Worm (Caenorhabditis elegans) whole organism, late embryonic: ENCODE data around the gene natb-1.

Source experiments
- C08G9.2 ChIP-seq: sonication (generic microtip); optimal IDR thresholded peaks from 2 replicates; lab custom pipeline; 2016; ENCODE audit warnings: mild to moderate bottlenecking, missing genetic modification characterization, moderate library complexity, missing compliant biosample characterization
- ama-1 ChIP-seq: fragments of 150-350 bp; optimal IDR thresholded peaks from 2 replicates; lab custom pipeline; 2014
- ceh-34 ChIP-seq: sonication (generic microtip); optimal IDR thresholded peaks from 2 replicates; lab custom pipeline; 2016; ENCODE audit warnings: mild to moderate bottlenecking, missing genetic modification characterization, missing compliant biosample characterization
- elt-4 ChIP-seq: sonication (generic microtip); optimal IDR thresholded peaks from 2 replicates; lab custom pipeline; 2016; ENCODE audit warnings: missing genetic modification characterization, missing compliant biosample characterization
- fkh-10 ChIP-seq: fragments of 150-350 bp; optimal IDR thresholded peaks from 2 replicates; lab custom pipeline; 2014; ENCODE audit warnings: missing biosample characterization, missing genetic modification reagents, missing genetic modification characterization
- hlh-30 ChIP-seq: sonication (generic microtip); optimal IDR thresholded peaks from 2 replicates; lab custom pipeline; 2017; ENCODE audit warnings: antibody characterized with exemption, missing genetic modification characterization, missing compliant biosample characterization; ENCODE audit not compliant: insufficient read depth
- nfya-1 ChIP-seq: sonication (generic microtip); optimal IDR thresholded peaks from 2 replicates; lab custom pipeline; 2017; ENCODE audit warnings: missing genetic modification characterization, mild to moderate bottlenecking, missing compliant biosample characterization, antibody characterized with exemption, moderate library complexity
- nhr-11 ChIP-seq: fragments of 150-350 bp; optimal IDR thresholded peaks from 2 replicates; lab custom pipeline; 2014; ENCODE audit warnings: missing biosample characterization, missing genetic modification characterization
- rnt-1 ChIP-seq: sonication (generic microtip); optimal IDR thresholded peaks from 2 replicates; lab custom pipeline; 2016; ENCODE audit warnings: missing genetic modification characterization, missing compliant biosample characterization
- tbx-2 ChIP-seq: sonication (generic microtip); optimal IDR thresholded peaks from 2 replicates; lab custom pipeline; 2016; ENCODE audit warnings: missing genetic modification characterization, missing compliant biosample characterization
- unc-55 ChIP-seq: sonication (generic microtip); optimal IDR thresholded peaks from 2 replicates; lab custom pipeline; 2017; ENCODE audit warnings: missing biosample characterization, missing genetic modification reagents, missing genetic modification characterization

DNA sequence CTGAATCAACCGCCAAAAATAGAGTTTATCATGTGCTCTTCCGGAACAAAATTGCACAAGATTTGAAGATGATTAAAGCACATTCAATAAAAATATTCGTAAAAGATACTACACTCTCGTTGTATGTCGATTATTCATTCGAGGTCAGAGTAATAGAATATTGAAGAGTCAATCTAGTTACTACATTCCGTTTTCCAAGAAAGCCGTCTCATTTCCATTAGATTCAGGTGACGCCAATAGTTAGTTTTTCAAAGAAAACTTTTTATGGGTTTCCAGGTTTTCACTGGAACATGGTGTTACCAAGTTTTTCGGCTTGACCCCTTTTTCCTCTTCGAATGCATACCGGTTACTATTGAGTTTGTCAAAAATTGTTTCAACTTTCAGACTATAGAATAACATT, 12.7 kb downstream of the natb-1 start:
- TF ChIP-seq rnt-1 (tag; lab: Kevin White, UChicago) (no peak), elt-4 (no peak), tbx-2 (tag; lab: Kevin White, UChicago) (no peak), nhr-11 (tag; lab: Kevin White, UChicago) (no peak), fkh-10 (no peak), ama-1 (lab: Kevin White, UChicago) (no peak), C08G9.2 (tag; lab: Kevin White, UChicago) (no peak), hlh-30 (tag; lab: Kevin White, UChicago) (no peak), unc-55 (GFP tag; lab: Kevin White, UChicago) (no peak), ceh-34 (tag; lab: Kevin White, UChicago) (no peak), nfya-1 (no peak)
